Fruit fly (Drosophila melanogaster) whole organism, adult: ENCODE results near the gene bcn92.

Source experiments
- CG12768 ChIP-seq: fragments of 200-800 bp; sonication (Bioruptor generic); optimal IDR thresholded peaks from 2 replicates; lab custom pipeline; 2017; ENCODE audit warnings: missing biosample characterization, missing genetic modification characterization, mild to moderate bottlenecking, moderate library complexity, missing genetic modification reagents
- CG1620 ChIP-seq: fragments of 200-800 bp; sonication (Bioruptor generic); optimal IDR thresholded peaks from 2 replicates; lab custom pipeline; 2016; ENCODE audit warnings: missing biosample characterization, missing genetic modification characterization
- CG7045 ChIP-seq: fragments of 200-800 bp; sonication (Bioruptor generic); optimal IDR thresholded peaks from 2 replicates; lab custom pipeline; 2017; ENCODE audit warnings: missing biosample characterization, mild to moderate bottlenecking, missing genetic modification characterization
- CG7101 ChIP-seq: fragments of 200-800 bp; sonication (Bioruptor generic); optimal IDR thresholded peaks from 2 replicates; lab custom pipeline; 2018; ENCODE audit warnings: missing biosample characterization, mild to moderate bottlenecking, missing genetic modification characterization, moderate library complexity
- Crg-1 ChIP-seq: fragments of 200-800 bp; sonication (Bioruptor generic); optimal IDR thresholded peaks from 2 replicates; lab custom pipeline; 2016; ENCODE audit warnings: missing biosample characterization, missing genetic modification characterization
- Hr96 ChIP-seq: fragments of 200-800 bp; sonication (Bioruptor generic); optimal IDR thresholded peaks from 2 replicates; lab custom pipeline; 2016; ENCODE audit warnings: missing biosample characterization, missing genetic modification characterization
- Mnt ChIP-seq: fragments of 200-800 bp; sonication (Bioruptor generic); optimal IDR thresholded peaks from 2 replicates; lab custom pipeline; 2016; ENCODE audit warnings: missing biosample characterization, mild to moderate bottlenecking, missing genetic modification characterization
- bab1 ChIP-seq: fragments of 200-800 bp; sonication (Bioruptor generic); optimal IDR thresholded peaks from 3 replicates; lab custom pipeline; 2019; ENCODE audit warnings: missing biosample characterization, mild to moderate bottlenecking, missing genetic modification characterization, moderate library complexity
- kay ChIP-seq: fragments of 200-800 bp; sonication (Bioruptor generic); peaks from one replicate; lab custom pipeline; 2016; ENCODE audit warnings: missing biosample characterization, missing genetic modification characterization, borderline replicate concordance
- ovo ChIP-seq: fragments of 200-800 bp; sonication (Bioruptor generic); optimal IDR thresholded peaks from 2 replicates; lab custom pipeline; 2016; ENCODE audit warnings: missing biosample characterization, missing genetic modification characterization
- toe ChIP-seq: fragments of 200-800 bp; sonication (Bioruptor generic); optimal IDR thresholded peaks from 2 replicates; lab custom pipeline; 2016; ENCODE audit warnings: missing biosample characterization, missing genetic modification characterization

dm6 chrX:2187520-2187919 lies 38.1 kb upstream of the bcn92 start, which contains the start of gene CG3457:
- TF ChIP-seq Mnt (no peak), Hr96 (no peak), CG7045 (no peak), ovo (GFP tag; lab: Kevin White, UChicago) (no peak), CG7101 (no peak), CG12768 (GFP tag; lab: Kevin White, UChicago) (no peak), CG1620 (no peak), kay (no peak), toe (GFP tag; lab: Kevin White, UChicago) (no peak), bab1 (GFP tag; lab: Kevin White, UChicago) (no peak), Crg-1 (GFP tag; lab: Kevin White, UChicago) (no peak)
